Fruit fly (Drosophila melanogaster): ENCODE data around the gene CG31717.

- TF ChIP-seq Blimp-1 (GFP tag; optimal IDR thresholded peaks at IDR 0.05) (no peak), CG6808 (GFP tag; optimal IDR thresholded peaks at IDR 0.05) (no peak), Ets96B (tag; optimal IDR thresholded peaks at IDR 0.05) (no peak)
Measured at dm6 chr2L:10278658-10279057, 28.1 kb downstream of the CG31717 start, which contains the start of gene Utx.

Data from whole organism, prepupa.